Fruit fly (Drosophila melanogaster): Measurements from ENCODE around the gene NHP2.

dm6 chr3L:14775711-14776660 lies 26.0 kb downstream of the NHP2 start, which contains the start of gene mop:
- TF ChIP-seq kah (GFP tag; optimal IDR thresholded peaks at IDR 0.05), result no peak
- TF ChIP-seq knrl (GFP tag; IDR thresholded peaks at IDR 0.05; ENCODE audit: partially characterized antibody), result peak; percentile 57
- TF ChIP-seq ro (GFP tag; IDR thresholded peaks at IDR 0.05), result no peak
- no peak for TF ChIP-seq sim (GFP tag; IDR thresholded peaks at IDR 0.05)
- peak; percentile 40; the same call in 1 of the 2 replicates for TF ChIP-seq inv (GFP tag; IDR thresholded peaks at IDR 0.05; ENCODE audit: partially characterized antibody)
- TF ChIP-seq danr (GFP tag; IDR thresholded peaks at IDR 0.05), result 0 out of 2 replicates have a peak, but pooled peaks have one; percentile 32
- peak; percentile 14 for TF ChIP-seq trem (tag; optimal IDR thresholded peaks at IDR 0.05)
- no peak for TF ChIP-seq ind (GFP tag; optimal IDR thresholded peaks at IDR 0.05)
- TF ChIP-seq Xrp1 (GFP tag; IDR thresholded peaks at IDR 0.05), result no peak; the same call in 1 of the 2 replicates
- no peak for TF ChIP-seq BtbVII (GFP tag; optimal IDR thresholded peaks at IDR 0.05)
- peak; percentile 33 for TF ChIP-seq Hr3 (GFP tag; optimal IDR thresholded peaks at IDR 0.05)
- TF ChIP-seq CG18764 (GFP tag; optimal IDR thresholded peaks at IDR 0.05), result peak; percentile 1
- TF ChIP-seq dm (GFP tag; optimal IDR thresholded peaks at IDR 0.05), result no peak

All from whole organism, embryonic.